Worm (Caenorhabditis elegans) whole organism, L1 larva: ENCODE results near the gene cyp-33C5.
A peak's percentile ranks its signal among the peaks of the same experiment; 100 is the strongest.

Experiments used
- C16A3.4 ChIP-seq: fragments of 150-350 bp; optimal IDR thresholded peaks from 2 replicates; lab custom pipeline; 2014; ENCODE audit warnings: missing biosample characterization, missing genetic modification characterization
- aha-1 ChIP-seq: fragments of 150-350 bp; optimal IDR thresholded peaks from 2 replicates; lab custom pipeline; 2014; ENCODE audit warnings: missing biosample characterization, missing genetic modification characterization
- aly-2 ChIP-seq: fragments of 150-350 bp; optimal IDR thresholded peaks from 2 replicates; lab custom pipeline; 2014; ENCODE audit warnings: missing biosample characterization, missing genetic modification characterization
- blmp-1 ChIP-seq: fragments of 150-350 bp; optimal IDR thresholded peaks from 2 replicates; lab custom pipeline; 2014; ENCODE audit warnings: missing biosample characterization, missing genetic modification characterization
- ceh-63 ChIP-seq: fragments of 200-800 bp; sonication (Bioruptor generic); optimal IDR thresholded peaks from 2 replicates; lab custom pipeline; 2018; ENCODE audit warnings: mild to moderate bottlenecking, missing genetic modification characterization, missing compliant biosample characterization
- ceh-82 ChIP-seq, 3 experiments: fragments of 150-350 bp in 1 of 3; sonication (generic microtip) in 2 of 3; optimal IDR thresholded peaks; 2 replicates each; lab custom pipeline; 2014 to 2017; ENCODE audit warnings: missing biosample characterization in 3 of 3, missing genetic modification characterization in 3 of 3
- dpl-1 ChIP-seq, 3 experiments: fragments of 150-350 bp in 2 of 3; sonication (generic microtip) in 1 of 3; optimal IDR thresholded peaks; 2 replicates each; lab custom pipeline; 2014 to 2017; ENCODE audit warnings: missing biosample characterization in 3 of 3, missing genetic modification characterization in 3 of 3, missing genetic modification reagents in 3 of 3
- efl-1 ChIP-seq, 4 experiments: fragments of 150-350 bp; optimal IDR thresholded peaks in 3 of 4; peaks in 1 of 4; 1 replicate in 1 of 4; 2 replicates in 3 of 4; lab custom pipeline; 2014; ENCODE audit warnings: missing biosample characterization in 2 of 4, missing genetic modification characterization in 2 of 4, missing genetic modification reagents in 2 of 4
- elt-3 ChIP-seq, 6 experiments: fragments of 150-350 bp in 1 of 6; sonication (generic microtip); optimal IDR thresholded peaks; 2 replicates each; lab custom pipeline; 2017 to 2018; ENCODE audit warnings: missing biosample characterization in 6 of 6, missing genetic modification characterization in 6 of 6, inconsistent platforms in 1 of 6
- ets-5 ChIP-seq: fragments of 200-800 bp; sonication (Bioruptor generic); IDR thresholded peaks from 2 replicates; pipeline ENCODE4 v1.3.6; 2022; ENCODE audit warnings: missing genetic modification characterization, missing compliant biosample characterization
- fkh-8 ChIP-seq: sonication (generic microtip); optimal IDR thresholded peaks from 2 replicates; lab custom pipeline; 2016; ENCODE audit warnings: mild to moderate bottlenecking, missing genetic modification characterization, missing compliant biosample characterization
- fos-1 ChIP-seq: fragments of 150-350 bp; optimal IDR thresholded peaks from 2 replicates; lab custom pipeline; 2014; ENCODE audit warnings: missing biosample characterization, missing genetic modification characterization
- isw-1 ChIP-seq: fragments of 200-800 bp; sonication (Bioruptor generic); IDR thresholded peaks from 2 replicates; pipeline ENCODE4 v1.3.6; 2022; ENCODE audit warnings: missing genetic modification characterization, missing compliant biosample characterization
- jun-1 ChIP-seq: fragments of 150-350 bp; optimal IDR thresholded peaks from 2 replicates; lab custom pipeline; 2014; ENCODE audit warnings: missing biosample characterization, missing genetic modification reagents, missing genetic modification characterization
- lin-13 ChIP-seq: fragments of 150-350 bp; optimal IDR thresholded peaks from 2 replicates; lab custom pipeline; 2014; ENCODE audit warnings: missing biosample characterization, missing genetic modification reagents, missing genetic modification characterization
- lin-14 ChIP-seq: fragments of 200-800 bp; sonication (Bioruptor generic); optimal IDR thresholded peaks from 2 replicates; lab custom pipeline; 2018; ENCODE audit warnings: mild to moderate bottlenecking, missing genetic modification characterization, moderate library complexity, missing compliant biosample characterization
- lin-35 ChIP-seq, 2 experiments: fragments of 150-350 bp; optimal IDR thresholded peaks; 2 replicates each; lab custom pipeline; 2014; ENCODE audit warnings: missing biosample characterization in 2 of 2, missing genetic modification characterization in 2 of 2, missing genetic modification reagents in 2 of 2
- lin-39 ChIP-seq: fragments of 150-350 bp; optimal IDR thresholded peaks from 2 replicates; lab custom pipeline; 2014; ENCODE audit warnings: missing biosample characterization, missing genetic modification reagents, missing genetic modification characterization
- mab-9 ChIP-seq: fragments of 200-800 bp; sonication (Bioruptor generic); IDR thresholded peaks from 2 replicates; pipeline ENCODE4 v1.3.6; 2022; ENCODE audit warnings: missing genetic modification reagents, missing genetic modification characterization, missing compliant biosample characterization
- mdl-1 ChIP-seq, 2 experiments: fragments of 150-350 bp; optimal IDR thresholded peaks; 2 replicates each; lab custom pipeline; 2014 to 2017; ENCODE audit warnings: missing biosample characterization in 2 of 2, missing genetic modification characterization in 2 of 2, inconsistent platforms in 1 of 2
- mef-2 ChIP-seq: fragments of 150-350 bp; optimal IDR thresholded peaks from 2 replicates; lab custom pipeline; 2014; ENCODE audit warnings: missing biosample characterization, missing genetic modification characterization
- mep-1 ChIP-seq: fragments of 150-350 bp; optimal IDR thresholded peaks from 2 replicates; lab custom pipeline; 2014; ENCODE audit warnings: missing biosample characterization, missing genetic modification characterization
- nhr-11 ChIP-seq: fragments of 150-350 bp; optimal IDR thresholded peaks from 2 replicates; lab custom pipeline; 2014; ENCODE audit warnings: missing biosample characterization, missing genetic modification characterization
- nhr-12 ChIP-seq: sonication (generic microtip); optimal IDR thresholded peaks from 2 replicates; lab custom pipeline; 2017; ENCODE audit warnings: missing biosample characterization, missing genetic modification characterization
- nhr-19 ChIP-seq: fragments of 200-800 bp; sonication (Bioruptor generic); conservative IDR thresholded peaks from 2 replicates; pipeline ENCODE4 v1.3.6; 2022; ENCODE audit warnings: missing genetic modification characterization, missing compliant biosample characterization
- nhr-20 ChIP-seq: sonication (generic microtip); optimal IDR thresholded peaks from 2 replicates; lab custom pipeline; 2016; ENCODE audit warnings: mild to moderate bottlenecking, missing genetic modification characterization, missing compliant biosample characterization
- nhr-28 ChIP-seq: fragments of 150-350 bp; optimal IDR thresholded peaks from 2 replicates; lab custom pipeline; 2014; ENCODE audit warnings: missing biosample characterization, missing genetic modification characterization
- nhr-47 ChIP-seq: sonication (generic microtip); optimal IDR thresholded peaks from 2 replicates; lab custom pipeline; 2016; ENCODE audit warnings: mild to moderate bottlenecking, missing genetic modification characterization, moderate library complexity, missing compliant biosample characterization
- nhr-71 ChIP-seq: sonication (generic microtip); optimal IDR thresholded peaks from 2 replicates; lab custom pipeline; 2016; ENCODE audit warnings: mild to moderate bottlenecking, missing genetic modification characterization, moderate library complexity, missing compliant biosample characterization
- nhr-76 ChIP-seq: sonication (generic microtip); optimal IDR thresholded peaks from 2 replicates; lab custom pipeline; 2017; ENCODE audit warnings: missing biosample characterization, missing genetic modification characterization
- nhr-77 ChIP-seq: fragments of 150-350 bp; optimal IDR thresholded peaks from 2 replicates; lab custom pipeline; 2014; ENCODE audit warnings: missing biosample characterization, missing genetic modification characterization
- nhr-84 ChIP-seq: sonication (generic microtip); optimal IDR thresholded peaks from 2 replicates; lab custom pipeline; 2017; ENCODE audit warnings: missing biosample characterization, missing genetic modification characterization
- nhr-85 ChIP-seq: sonication (generic microtip); peaks from one replicate; lab custom pipeline; 2016; ENCODE audit warnings: missing genetic modification characterization, inconsistent platforms, missing compliant biosample characterization
- skn-1 ChIP-seq: fragments of 150-350 bp; optimal IDR thresholded peaks from 2 replicates; lab custom pipeline; 2014; ENCODE audit warnings: missing biosample characterization, missing genetic modification characterization
- snpc-4 ChIP-seq: fragments of 150-350 bp; optimal IDR thresholded peaks from 2 replicates; lab custom pipeline; 2014; ENCODE audit warnings: missing biosample characterization, missing genetic modification characterization
- snu-23 ChIP-seq: sonication (generic microtip); optimal IDR thresholded peaks from 2 replicates; lab custom pipeline; 2016; ENCODE audit warnings: missing genetic modification characterization, missing compliant biosample characterization
- sup-37 ChIP-seq: fragments of 200-800 bp; sonication (Bioruptor generic); optimal IDR thresholded peaks from 2 replicates; lab custom pipeline; 2018; ENCODE audit warnings: mild to moderate bottlenecking, missing genetic modification characterization, missing compliant biosample characterization
- zag-1 ChIP-seq: fragments of 150-350 bp; optimal IDR thresholded peaks from 2 replicates; lab custom pipeline; 2014; ENCODE audit warnings: missing biosample characterization, missing genetic modification characterization
- zip-4 ChIP-seq: fragments of 200-800 bp; sonication (Bioruptor generic); optimal IDR thresholded peaks from 2 replicates; lab custom pipeline; 2018; ENCODE audit warnings: mild to moderate bottlenecking, missing genetic modification characterization, moderate library complexity, missing compliant biosample characterization
- ztf-4 ChIP-seq: fragments of 150-350 bp; optimal IDR thresholded peaks from 2 replicates; lab custom pipeline; 2014; ENCODE audit warnings: missing biosample characterization, missing genetic modification characterization

cyp-33C5 gene

ce11 chrV:2277260-2277659 is 32.5 kb downstream of the cyp-33C5 start:
- peak; percentile 21 for TF ChIP-seq nhr-71
- TF ChIP-seq zip-4 (GFP tag; lab: Kevin White, UChicago): no peak
- no peak for TF ChIP-seq snpc-4 (tag; lab: Kevin White, UChicago)
- TF ChIP-seq efl-1 (optimal IDR thresholded peaks at IDR 0.05; lab: Kevin White, UChicago): no peak
- TF ChIP-seq efl-1 (GFP tag; optimal IDR thresholded peaks at IDR 0.05 in 1 of 2; lab: Kevin White, UChicago): peak in 1 of 2 experiments; percentile 81
- no peak for TF ChIP-seq isw-1 (GFP tag; lab: Robert Waterston, UW)
- TF ChIP-seq nhr-19 (GFP tag; lab: Robert Waterston, UW): no peak
- TF ChIP-seq mdl-1 (tag; optimal IDR thresholded peaks at IDR 0.05; lab: Kevin White, UChicago): no peak
- no peak for TF ChIP-seq ceh-63
- TF ChIP-seq aha-1 (tag; lab: Kevin White, UChicago): no peak
- TF ChIP-seq lin-14 (GFP tag; lab: Kevin White, UChicago): peak; percentile 67
- TF ChIP-seq nhr-28: no peak
- TF ChIP-seq skn-1 (tag; lab: Kevin White, UChicago): no peak
- peak; percentile 19 for TF ChIP-seq snu-23 (GFP tag; lab: Kevin White, UChicago)
- TF ChIP-seq nhr-84 (tag; lab: Kevin White, UChicago): no peak
- no peak for TF ChIP-seq blmp-1 (tag; lab: Kevin White, UChicago)
- TF ChIP-seq zag-1: no peak
- TF ChIP-seq nhr-11: no peak
- peak; percentile 25 for TF ChIP-seq lin-13 (GFP tag; lab: Kevin White, UChicago)
- TF ChIP-seq nhr-12 (tag; lab: Kevin White, UChicago): no peak
- no peak for TF ChIP-seq elt-3 (tag; optimal IDR thresholded peaks at IDR 0.05; lab: Kevin White, UChicago)
- peak; percentile 42 for TF ChIP-seq nhr-85
- TF ChIP-seq nhr-20 (tag; lab: Kevin White, UChicago): peak; percentile 13
- no peak for TF ChIP-seq mab-9
- TF ChIP-seq fkh-8 (tag; lab: Kevin White, UChicago): peak; percentile 19
- TF ChIP-seq lin-39: no peak
- no peak for TF ChIP-seq fos-1 (tag; lab: Kevin White, UChicago)
- no peak for TF ChIP-seq jun-1 (tag; lab: Kevin White, UChicago)
- peak in 1 of 3 experiments; percentile 21 for TF ChIP-seq ceh-82 (tag; optimal IDR thresholded peaks at IDR 0.05; lab: Kevin White, UChicago)
- no peak for TF ChIP-seq nhr-76
- TF ChIP-seq nhr-77: peak; percentile 50
- no peak for TF ChIP-seq mef-2
- no peak for TF ChIP-seq dpl-1 (GFP tag; optimal IDR thresholded peaks at IDR 0.05; lab: Kevin White, UChicago)
- no peak for TF ChIP-seq aly-2 (tag; lab: Kevin White, UChicago)
- peak in 1 of 2 experiments; percentile 48 for TF ChIP-seq lin-35 (GFP tag; optimal IDR thresholded peaks at IDR 0.05; lab: Kevin White, UChicago)

DNA sequence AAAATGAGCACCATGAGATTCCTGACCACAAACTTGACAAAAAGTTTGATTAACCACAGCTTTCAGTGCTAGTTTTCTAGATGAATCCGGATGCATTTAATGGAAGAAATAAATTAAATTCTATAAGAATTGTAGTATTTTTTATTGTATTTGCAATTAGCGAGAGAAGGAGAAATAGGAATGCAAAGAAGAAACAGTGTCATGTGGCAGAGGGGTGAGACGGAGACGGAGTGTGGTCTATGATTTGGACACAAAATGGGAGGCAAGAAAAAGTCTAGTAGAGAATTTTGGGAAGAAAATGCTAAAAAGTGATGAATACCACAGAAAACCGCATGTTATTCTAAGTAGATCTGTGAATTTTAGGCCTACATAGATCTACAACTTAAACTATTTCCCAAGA is 33.2 kb downstream of the cyp-33C5 start, which contains the start of gene nhr-59:
nhr-59 (minus strand) TSS at position 214 of the 400 bp plus-strand sequence.
- TF ChIP-seq nhr-20 (tag; lab: Kevin White, UChicago) (peak; percentile 53), mep-1 (tag; lab: Kevin White, UChicago) (peak; percentile 0), efl-1 (optimal IDR thresholded peaks at IDR 0.05; lab: Kevin White, UChicago) (peak in 1 of 2 experiments; percentile 7), efl-1 (GFP tag; optimal IDR thresholded peaks at IDR 0.05 in 1 of 2; lab: Kevin White, UChicago) (no peak), lin-35 (GFP tag; optimal IDR thresholded peaks at IDR 0.05; lab: Kevin White, UChicago) (peak in 1 of 2 experiments; percentile 56), lin-14 (GFP tag; lab: Kevin White, UChicago) (peak; percentile 68), nhr-71 (peak; percentile 22), ets-5 (no peak), dpl-1 (GFP tag; optimal IDR thresholded peaks at IDR 0.05; lab: Kevin White, UChicago) (peak in 1 of 3 experiments; percentile 11), zag-1 (no peak), aly-2 (tag; lab: Kevin White, UChicago) (peak; percentile 15)

DNA sequence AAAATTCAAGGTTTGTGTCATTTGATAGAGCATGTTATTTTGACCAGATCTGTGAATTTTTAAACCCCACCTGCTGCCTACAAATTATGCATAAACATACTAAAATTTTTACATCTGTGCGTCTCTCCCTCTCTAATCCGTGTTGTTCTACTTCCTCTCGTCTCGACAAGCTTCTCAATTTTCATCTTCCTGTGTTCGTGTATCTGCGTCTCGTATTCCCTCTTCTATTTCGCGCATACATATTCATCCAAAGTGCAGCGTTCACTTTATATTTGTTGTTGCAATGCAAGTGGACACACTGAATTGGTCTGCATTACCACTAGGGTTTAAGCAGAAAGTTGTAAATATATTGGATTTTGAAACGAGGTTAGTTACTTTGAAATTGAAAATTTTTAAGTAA is 33.7 kb downstream of the cyp-33C5 start, which contains the start of gene fbxa-137:
fbxa-137 (plus strand) TSS at position 274 of the 400 bp plus-strand sequence.
- TF ChIP-seq lin-35 (GFP tag; optimal IDR thresholded peaks at IDR 0.05; lab: Kevin White, UChicago): no peak
- no peak for TF ChIP-seq C16A3.4
- peak; percentile 14 for TF ChIP-seq lin-14 (GFP tag; lab: Kevin White, UChicago)
- no peak for TF ChIP-seq ztf-4
- TF ChIP-seq sup-37 (GFP tag; lab: Kevin White, UChicago): no peak
- no peak for TF ChIP-seq nhr-47 (tag; lab: Kevin White, UChicago)
